Worm (Caenorhabditis elegans) whole organism, late embryonic: ENCODE data around the gene sgn-1.

Experiments used
- che-1 ChIP-seq: sonication (generic microtip); optimal IDR thresholded peaks from 2 replicates; lab custom pipeline; 2016; ENCODE audit warnings: mild to moderate bottlenecking, missing genetic modification characterization, missing compliant biosample characterization
- elt-4 ChIP-seq: sonication (generic microtip); optimal IDR thresholded peaks from 2 replicates; lab custom pipeline; 2016; ENCODE audit warnings: missing genetic modification characterization, missing compliant biosample characterization
- ets-4 ChIP-seq: sonication (generic microtip); optimal IDR thresholded peaks from 2 replicates; lab custom pipeline; 2016; ENCODE audit warnings: missing genetic modification characterization, missing compliant biosample characterization
- nfya-1 ChIP-seq: sonication (generic microtip); optimal IDR thresholded peaks from 2 replicates; lab custom pipeline; 2017; ENCODE audit warnings: missing genetic modification characterization, mild to moderate bottlenecking, missing compliant biosample characterization, antibody characterized with exemption, moderate library complexity
- pqm-1 ChIP-seq: sonication (generic microtip); optimal IDR thresholded peaks from 2 replicates; lab custom pipeline; 2016; ENCODE audit warnings: missing genetic modification characterization, missing compliant biosample characterization
- unc-42 ChIP-seq: sonication (generic microtip); optimal IDR thresholded peaks from 2 replicates; lab custom pipeline; 2016; ENCODE audit warnings: missing genotype, missing genetic modification characterization, missing compliant biosample characterization

DNA sequence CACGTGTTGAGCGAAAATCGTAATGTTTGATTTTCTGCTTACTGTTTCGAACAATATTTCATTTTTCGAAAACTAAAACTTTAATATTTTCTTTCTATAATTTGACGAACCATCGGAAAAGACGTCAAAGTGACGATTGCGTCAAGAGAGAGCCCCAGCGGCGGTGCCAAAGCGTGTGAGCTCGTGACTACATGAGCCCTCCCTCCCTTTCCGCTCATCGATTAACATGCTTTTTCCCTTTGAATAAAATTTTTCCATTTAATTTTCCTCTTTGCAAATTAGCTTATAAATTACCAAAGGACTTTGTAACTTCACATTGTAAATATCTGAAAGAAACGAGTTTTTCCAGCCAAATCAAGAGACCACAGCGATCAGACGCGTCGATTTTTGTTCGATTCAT, 40.5 kb downstream of the sgn-1 start:
- TF ChIP-seq ets-4 (tag; lab: Kevin White, UChicago) (no peak), elt-4 (tag; lab: Kevin White, UChicago) (no peak), pqm-1 (tag; lab: Kevin White, UChicago) (no peak), che-1 (tag; lab: Kevin White, UChicago) (no peak), nfya-1 (tag; lab: Kevin White, UChicago) (no peak), unc-42 (tag; lab: Kevin White, UChicago) (peak; percentile 40)
